Worm (Caenorhabditis elegans) whole organism, L4 larva: Measurements from ENCODE around the gene dop-5.

Source experiments
- R02D3.7 ChIP-seq: fragments of 150-350 bp; sonication (generic microtip); optimal IDR thresholded peaks from 3 replicates; lab custom pipeline; 2014; ENCODE audit warnings: missing biosample characterization, missing genetic modification characterization
- ama-1 ChIP-seq: fragments of 150-350 bp; optimal IDR thresholded peaks from 2 replicates; lab custom pipeline; 2014; ENCODE audit warnings: inconsistent platforms, mixed read lengths
- ces-1 ChIP-seq: fragments of 150-350 bp; sonication (generic microtip); optimal IDR thresholded peaks from 4 replicates; lab custom pipeline; 2014; ENCODE audit warnings: missing biosample characterization, missing genetic modification reagents, missing genetic modification characterization
- fos-1 ChIP-seq: fragments of 150-350 bp; optimal IDR thresholded peaks from 2 replicates; lab custom pipeline; 2014; ENCODE audit warnings: missing biosample characterization, missing genetic modification characterization
- hlh-30 ChIP-seq: sonication (generic microtip); optimal IDR thresholded peaks from 2 replicates; lab custom pipeline; 2017; ENCODE audit warnings: antibody characterized with exemption, mild to moderate bottlenecking, missing genetic modification characterization, missing compliant biosample characterization; ENCODE audit not compliant: insufficient read depth
- lin-1 ChIP-seq: fragments of 200-800 bp; sonication (Bioruptor generic); IDR thresholded peaks from 2 replicates; pipeline ENCODE4 v1.3.6; 2022; ENCODE audit warnings: missing genetic modification reagents, missing genetic modification characterization, missing compliant biosample characterization
- lin-29 ChIP-seq: fragments of 200-800 bp; sonication (Bioruptor generic); IDR thresholded peaks from 2 replicates; pipeline ENCODE4 v1.3.6; 2022; ENCODE audit warnings: missing genetic modification reagents, missing genetic modification characterization, missing compliant biosample characterization
- nhr-76 ChIP-seq: fragments of 150-350 bp; optimal IDR thresholded peaks from 2 replicates; lab custom pipeline; 2014; ENCODE audit warnings: missing biosample characterization, missing genetic modification characterization
- zag-1 ChIP-seq: fragments of 150-350 bp; optimal IDR thresholded peaks from 2 replicates; lab custom pipeline; 2014; ENCODE audit warnings: missing biosample characterization, missing genetic modification characterization
- zip-2 ChIP-seq: fragments of 150-350 bp; optimal IDR thresholded peaks from 2 replicates; lab custom pipeline; 2014; ENCODE audit warnings: missing biosample characterization, missing genetic modification characterization

DNA sequence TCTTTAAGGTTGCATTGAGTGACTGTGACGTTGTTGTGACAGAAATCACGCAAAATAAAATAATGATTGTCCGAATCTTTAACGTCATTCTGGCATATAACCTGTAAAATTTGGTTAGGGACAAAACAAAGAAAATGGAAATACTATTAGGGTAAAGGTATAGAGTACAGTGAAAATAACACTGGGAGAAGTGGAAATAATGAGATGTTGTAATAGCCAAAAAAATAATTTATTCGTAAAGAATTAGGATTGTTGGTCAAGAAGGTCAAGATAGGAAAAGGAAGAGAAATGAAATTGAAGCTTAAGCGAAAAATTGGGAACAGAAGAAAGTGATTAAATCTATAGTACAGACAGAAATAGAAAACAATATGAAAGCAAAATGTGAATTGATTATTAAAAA, 49.0 kb upstream of the dop-5 start, which contains the start of gene deg-3:
- TF ChIP-seq nhr-76 (tag; lab: Kevin White, UChicago) (no peak), zip-2 (tag; lab: Kevin White, UChicago) (no peak), R02D3.7 (tag; lab: Kevin White, UChicago) (no peak), ama-1 (no peak), zag-1 (tag; lab: Kevin White, UChicago) (no peak), fos-1 (tag; lab: Kevin White, UChicago) (no peak), lin-1 (no peak), ces-1 (no peak), hlh-30 (no peak), lin-29 (GFP tag; lab: Robert Waterston, UW) (no peak)
